Worm (Caenorhabditis elegans): ENCODE results near the gene srab-8.

DNA sequence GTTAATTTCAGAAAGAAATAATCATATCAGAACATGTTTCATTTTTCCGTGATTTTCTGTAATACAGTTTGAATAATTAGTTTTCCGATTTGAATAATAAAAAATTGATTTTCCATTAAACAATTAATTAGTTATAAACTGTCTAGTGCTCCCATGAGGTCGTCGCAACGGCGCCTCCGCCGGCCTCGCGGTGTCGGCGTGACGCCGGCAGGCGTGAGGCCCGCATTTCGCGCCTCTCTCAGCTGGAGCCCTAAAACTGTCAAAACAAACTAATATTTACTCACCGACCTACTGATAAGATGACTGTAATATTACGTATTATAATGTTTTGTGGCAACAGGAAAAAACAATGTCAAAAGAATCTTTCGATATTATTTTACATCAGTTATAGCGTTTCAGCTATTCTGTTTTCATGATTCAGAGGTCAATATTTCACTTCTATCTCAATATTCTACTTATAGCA, 42.9 kb upstream of the srab-8 start, which contains the start of gene F02C9.2:
- TF ChIP-seq nhr-237 (tag; optimal IDR thresholded peaks at IDR 0.05), result no peak
- TF ChIP-seq aly-2 (tag; optimal IDR thresholded peaks at IDR 0.05), result no peak
- no peak for TF ChIP-seq nhr-76 (tag; optimal IDR thresholded peaks at IDR 0.05)
- no peak for TF ChIP-seq ztf-4 (tag; optimal IDR thresholded peaks at IDR 0.05)
- TF ChIP-seq nhr-28 (tag; optimal IDR thresholded peaks at IDR 0.05), result no peak
- no peak for TF ChIP-seq nhr-43 (tag; optimal IDR thresholded peaks at IDR 0.05; ENCODE audit: poor library complexity, severe bottlenecking)
- TF ChIP-seq mml-1 (tag; optimal IDR thresholded peaks at IDR 0.05), result no peak
- TF ChIP-seq skn-1 (tag; optimal IDR thresholded peaks at IDR 0.05), result no peak
- no peak for TF ChIP-seq nhr-25 (tag; optimal IDR thresholded peaks at IDR 0.05)
- TF ChIP-seq lsy-12 (tag; optimal IDR thresholded peaks at IDR 0.05), result no peak
- TF ChIP-seq nfya-1 (tag; optimal IDR thresholded peaks at IDR 0.05; ENCODE audit: insufficient read depth), result no peak
- TF ChIP-seq nhr-23 (tag; optimal IDR thresholded peaks at IDR 0.05), result no peak

Measured in whole organism, L3 larva.